Fruit fly (Drosophila melanogaster) whole organism, wandering third instar larva: Measurements from ENCODE around the gene mRpL32.

Experiments
- Hr78 ChIP-seq: fragments of >200 bp; optimal IDR thresholded peaks from 2 replicates; lab custom pipeline; 2017; ENCODE audit warnings: missing biosample characterization, missing genetic modification characterization
- fru ChIP-seq: fragments of 200-800 bp; sonication (Bioruptor generic); optimal IDR thresholded peaks from 3 replicates; lab custom pipeline; 2016; ENCODE audit warnings: missing biosample characterization, mild to moderate bottlenecking, missing genetic modification characterization

dm6 chr3R:31218214-31218876 is 34.3 kb upstream of the mRpL32 start:
- TF ChIP-seq fru (GFP tag; lab: Kevin White, UChicago) (no peak), Hr78 (GFP tag; lab: Kevin White, UChicago) (no peak)
